Worm (Caenorhabditis elegans): ENCODE results near the gene ges-1.

- no peak for TF ChIP-seq lin-15B (tag; optimal IDR thresholded peaks at IDR 0.05)
- no peak for TF ChIP-seq R02D3.7 (tag; optimal IDR thresholded peaks at IDR 0.05)
- TF ChIP-seq snpc-4 (tag; optimal IDR thresholded peaks at IDR 0.05), result no peak
- no peak for TF ChIP-seq elt-3 (tag; optimal IDR thresholded peaks at IDR 0.05)
Observed at ce11 chrV:1480841-1481240, 48.9 kb upstream of the ges-1 start.
